Worm (Caenorhabditis elegans): ENCODE results near the gene F14H3.12.

The F14H3.12 gene

DNA sequence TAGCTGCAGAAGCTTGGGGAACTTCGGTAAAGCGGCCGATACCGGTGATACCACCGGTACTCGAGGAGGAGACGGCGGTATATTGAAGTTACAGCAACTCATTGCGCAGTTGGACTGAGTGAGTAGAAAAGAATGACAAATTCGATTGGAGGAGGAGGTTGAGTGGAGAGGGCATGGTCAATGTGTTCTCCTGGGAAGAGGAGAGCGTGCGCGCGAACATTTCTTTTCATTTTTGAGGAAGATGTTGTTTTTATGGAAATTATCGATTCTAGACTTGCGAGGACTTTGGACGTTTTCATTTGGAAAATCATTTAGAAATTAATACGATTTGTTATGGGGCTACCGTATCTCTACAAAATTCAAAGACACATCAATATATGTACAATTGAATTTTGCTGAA lies 45.9 kb downstream of the F14H3.12 start:
- TF ChIP-seq ztf-11 (tag; optimal IDR thresholded peaks at IDR 0.05) (no peak), unc-62 (GFP tag; optimal IDR thresholded peaks at IDR 0.05) (no peak), nhr-10 (tag; optimal IDR thresholded peaks at IDR 0.05) (no peak), ZK546.5 (tag; optimal IDR thresholded peaks at IDR 0.05) (no peak), nhr-77 (tag; optimal IDR thresholded peaks at IDR 0.05) (no peak), unc-39 (tag; optimal IDR thresholded peaks at IDR 0.05) (no peak), skn-1 (tag; optimal IDR thresholded peaks at IDR 0.05) (no peak), nhr-237 (tag; optimal IDR thresholded peaks at IDR 0.05) (no peak), Y55F3AM.14 (GFP tag; optimal IDR thresholded peaks at IDR 0.05) (no peak), sma-3 (GFP tag; optimal IDR thresholded peaks at IDR 0.05) (no peak), snpc-4 (tag; optimal IDR thresholded peaks at IDR 0.05) (no peak), nhr-11 (tag; optimal IDR thresholded peaks at IDR 0.05) (no peak), sem-4 (tag; optimal IDR thresholded peaks at IDR 0.05) (no peak), alr-1 (tag; optimal IDR thresholded peaks at IDR 0.05) (no peak), C34F6.9 (tag; optimal IDR thresholded peaks at IDR 0.05) (no peak), zag-1 (tag; optimal IDR thresholded peaks at IDR 0.05) (no peak), lin-11 (tag; optimal IDR thresholded peaks at IDR 0.05) (no peak), R02D3.7 (tag; optimal IDR thresholded peaks at IDR 0.05) (no peak), unc-55 (GFP tag; optimal IDR thresholded peaks at IDR 0.05) (no peak)

DNA sequence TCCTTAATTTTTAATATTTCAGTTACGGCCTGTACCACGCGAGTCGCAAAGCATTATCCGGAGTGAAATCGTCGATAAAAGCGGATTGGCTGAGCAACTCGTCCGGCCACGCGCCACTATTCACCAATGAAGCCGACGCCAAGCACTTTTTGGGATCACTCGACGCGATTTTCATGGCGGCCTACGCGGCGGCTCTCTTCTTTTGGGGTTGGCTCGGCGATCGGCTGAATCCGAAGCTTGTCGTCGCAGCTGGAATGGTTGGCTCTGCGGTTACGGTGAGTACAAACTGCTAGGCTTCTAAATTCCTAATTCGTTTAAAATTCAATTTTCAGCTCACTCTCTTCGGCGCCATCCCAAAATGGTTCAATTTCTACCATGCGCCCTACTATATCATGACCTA lies 50.2 kb downstream of the F14H3.12 start:
- TF ChIP-seq blmp-1 (tag; optimal IDR thresholded peaks at IDR 0.05; ENCODE audit: insufficient read depth) (no peak), sma-3 (GFP tag; optimal IDR thresholded peaks at IDR 0.05) (no peak), F13H6.1 (tag; optimal IDR thresholded peaks at IDR 0.05) (no peak), elt-1 (tag; optimal IDR thresholded peaks at IDR 0.05) (no peak)

DNA sequence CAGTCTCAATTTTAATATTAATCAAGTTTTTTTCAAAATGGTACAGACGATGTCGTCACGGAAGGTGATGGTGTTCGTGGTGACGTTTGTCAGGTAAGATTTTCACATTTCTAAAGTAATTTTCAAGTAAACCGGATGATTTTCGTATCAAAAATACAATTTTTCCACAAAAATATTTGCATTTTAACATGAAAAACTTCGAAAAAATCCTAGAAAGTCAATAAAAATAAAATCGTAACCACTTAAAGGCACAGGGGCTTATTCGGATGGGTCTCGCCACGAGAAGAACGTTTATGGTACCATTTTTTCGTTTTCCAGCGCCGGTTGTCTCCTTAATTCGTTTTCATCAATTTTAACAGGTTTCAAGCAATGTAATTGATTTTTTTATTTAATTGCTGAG lies 50.8 kb downstream of the F14H3.12 start, which contains the start of gene T10C6.6:
Gene T10C6.6, plus strand, starts transcription at position 27 of the 400 bp plus-strand sequence.
- no peak for TF ChIP-seq nhr-11 (tag; optimal IDR thresholded peaks at IDR 0.05)
- no peak for TF ChIP-seq alr-1 (tag; optimal IDR thresholded peaks at IDR 0.05)
- no peak for TF ChIP-seq aly-2 (tag; optimal IDR thresholded peaks at IDR 0.05)
- TF ChIP-seq snpc-4 (tag; optimal IDR thresholded peaks at IDR 0.05), result no peak
- TF ChIP-seq lsy-2 (tag; optimal IDR thresholded peaks at IDR 0.05), result no peak

All from whole organism, L2 larva.